Worm (Caenorhabditis elegans): ENCODE results near the gene tpp-2.
A peak's percentile ranks its signal among the peaks of the same experiment; 100 is the strongest.

Gene tpp-2

DNA sequence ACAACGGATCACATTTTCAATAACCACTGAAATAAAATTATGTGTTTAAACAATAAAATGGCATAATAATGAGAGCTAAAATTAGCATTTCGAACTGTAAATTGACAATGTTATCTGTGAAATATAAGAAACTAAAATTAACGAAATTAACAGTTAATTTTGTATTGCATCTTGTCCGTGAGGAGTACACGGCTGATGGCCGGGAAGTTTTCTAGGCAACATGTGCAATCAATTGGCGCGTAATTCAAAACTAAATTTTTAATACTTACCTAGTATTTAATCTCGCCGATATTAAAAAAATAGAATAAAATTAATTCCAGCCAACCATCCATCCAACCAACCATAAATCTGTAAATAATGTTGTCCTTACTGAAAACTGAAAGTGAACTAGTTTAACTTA lies 35.9 kb downstream of the tpp-2 start (continued):
- TF ChIP-seq ztf-6 (GFP tag; IDR thresholded peaks at IDR 0.05) (no peak), repo-1 (tag; optimal IDR thresholded peaks at IDR 0.05) (no peak), nhr-27 (tag; optimal IDR thresholded peaks at IDR 0.05) (peak; percentile 36), Y67H2A.10 (GFP tag; conservative IDR thresholded peaks at IDR 0.05) (no peak), T07F8.4 (tag; optimal IDR thresholded peaks at IDR 0.05) (no peak), egl-18 (GFP tag; IDR thresholded peaks at IDR 0.05) (no peak), lin-40 (tag; optimal IDR thresholded peaks at IDR 0.05) (no peak), B0035.1 (tag; optimal IDR thresholded peaks at IDR 0.05) (no peak), pha-4 (tag; optimal IDR thresholded peaks at IDR 0.05) (no peak), lin-26 (GFP tag; IDR thresholded peaks at IDR 0.05) (no peak), akir-1 (GFP tag; optimal IDR thresholded peaks at IDR 0.05) (no peak), sdz-38 (tag; optimal IDR thresholded peaks at IDR 0.05) (no peak), T26A5.8 (tag; optimal IDR thresholded peaks at IDR 0.05) (no peak), xnd-1 (tag; optimal IDR thresholded peaks at IDR 0.05) (no peak), Y53F4B.3 (GFP tag; IDR thresholded peaks at IDR 0.05) (no peak), C06A6.2 (GFP tag; conservative IDR thresholded peaks at IDR 0.05) (no peak), dox-1 (GFP tag; IDR thresholded peaks at IDR 0.05) (peak; percentile 51; the same call in 1 of the 2 replicates), rec-8 (tag; optimal IDR thresholded peaks at IDR 0.05) (peak in 1 of 2 experiments; percentile 56), nfya-2 (GFP tag; IDR thresholded peaks at IDR 0.05) (no peak), madf-8 (GFP tag; conservative IDR thresholded peaks at IDR 0.05) (peak; percentile 22; the same call in 1 of the 2 replicates), somi-1 (GFP tag; optimal IDR thresholded peaks at IDR 0.05) (no peak), dpl-1 (GFP tag; optimal IDR thresholded peaks at IDR 0.05) (peak; percentile 64), aptf-3 (GFP tag; IDR thresholded peaks at IDR 0.05) (no peak), nhr-120 (GFP tag; IDR thresholded peaks at IDR 0.05) (no peak), lsl-1 (GFP tag; optimal IDR thresholded peaks at IDR 0.05) (peak; percentile 24), Y56A3A.18 (GFP tag; IDR thresholded peaks at IDR 0.05) (no peak), ama-1 (optimal IDR thresholded peaks at IDR 0.05) (no peak), ama-1 (GFP tag; optimal IDR thresholded peaks at IDR 0.05) (no peak), Y79H2A.3 (GFP tag; conservative IDR thresholded peaks at IDR 0.05) (no peak), nfya-1 (tag; optimal IDR thresholded peaks at IDR 0.05; ENCODE audit: borderline replicate concordance, insufficient read depth) (no peak), atf-7 (tag; optimal IDR thresholded peaks at IDR 0.05) (no peak), hrde-1 (tag; optimal IDR thresholded peaks at IDR 0.05; ENCODE audit: borderline replicate concordance) (no peak), B0019.2 (GFP tag; conservative IDR thresholded peaks at IDR 0.05) (no peak), K11D2.4 (GFP tag; IDR thresholded peaks at IDR 0.05) (0 out of 2 replicates have a peak, but pooled peaks have one; percentile 18), ceh-40 (GFP tag; IDR thresholded peaks at IDR 0.05) (no peak), Y95B8A.8 (GFP tag; IDR thresholded peaks at IDR 0.05) (0 out of 2 replicates have a peak, but pooled peaks have one; percentile 33), mel-28 (tag; optimal IDR thresholded peaks at IDR 0.05; ENCODE audit: borderline replicate concordance) (no peak), lag-1 (GFP tag; IDR thresholded peaks at IDR 0.05) (no peak), sea-2 (GFP tag; IDR thresholded peaks at IDR 0.05) (no peak), hmg-1.2 (GFP tag; IDR thresholded peaks at IDR 0.05) (peak; percentile 29; the same call in 1 of the 2 replicates), madf-6 (GFP tag; IDR thresholded peaks at IDR 0.05) (peak; percentile 75), cebp-2 (GFP tag; IDR thresholded peaks at IDR 0.05) (no peak)
